Worm (Caenorhabditis elegans) whole organism, young adult: ENCODE results near the gene srlf-24.

ENCODE experiments used
- B0019.2 ChIP-seq: fragments of 200-800 bp; sonication (Bioruptor generic); conservative IDR thresholded peaks from 2 replicates; pipeline ENCODE4 v1.3.6; 2022; ENCODE audit warnings: missing genetic modification reagents, missing genetic modification characterization, missing compliant biosample characterization
- B0336.3 ChIP-seq: fragments of 200-800 bp; sonication (Bioruptor generic); IDR thresholded peaks from 2 replicates; pipeline ENCODE4 v1.3.6; 2022; ENCODE audit warnings: missing genetic modification characterization, missing compliant biosample characterization
- F37B4.10 ChIP-seq: fragments of 200-800 bp; sonication (Bioruptor generic); IDR thresholded peaks from 2 replicates; pipeline ENCODE4 v1.3.6; 2022; ENCODE audit warnings: missing genetic modification characterization, missing compliant biosample characterization
- F55B11.4 ChIP-seq: sonication (generic microtip); optimal IDR thresholded peaks from 2 replicates; lab custom pipeline; 2016; ENCODE audit warnings: missing compliant biosample characterization, missing genetic modification characterization, borderline replicate concordance; ENCODE audit not compliant: insufficient read depth
- F57A8.1 ChIP-seq: fragments of 200-800 bp; sonication (Bioruptor generic); optimal IDR thresholded peaks from 2 replicates; lab custom pipeline; 2018; ENCODE audit warnings: mild to moderate bottlenecking, missing genetic modification characterization, moderate library complexity, missing compliant biosample characterization
- K12H6.12 ChIP-seq: fragments of 200-800 bp; sonication (Bioruptor generic); optimal IDR thresholded peaks from 2 replicates; lab custom pipeline; 2018; ENCODE audit warnings: mild to moderate bottlenecking, missing genetic modification characterization, missing compliant biosample characterization
- Y53F4B.3 ChIP-seq: fragments of 200-800 bp; sonication (Bioruptor generic); IDR thresholded peaks from 2 replicates; pipeline ENCODE4 v1.3.6; 2022; ENCODE audit warnings: missing genetic modification reagents, missing genetic modification characterization, missing compliant biosample characterization
- Y67H2A.10 ChIP-seq: fragments of 200-800 bp; sonication (Bioruptor generic); conservative IDR thresholded peaks from 2 replicates; pipeline ENCODE4 v1.3.6; 2022; ENCODE audit warnings: missing genetic modification reagents, missing genetic modification characterization, missing compliant biosample characterization
- Y95B8A.8 ChIP-seq: fragments of 200-800 bp; sonication (Bioruptor generic); IDR thresholded peaks from 2 replicates; pipeline ENCODE4 v1.3.6; 2022; ENCODE audit warnings: missing genetic modification reagents, missing genetic modification characterization, missing compliant biosample characterization
- ama-1 ChIP-seq, 3 experiments: fragments of 150-350 bp in 1 of 3; sonication (generic microtip) in 2 of 3; optimal IDR thresholded peaks; 2 replicates each; lab custom pipeline; 2014 to 2018; ENCODE audit warnings: missing biosample characterization in 2 of 3, missing genetic modification characterization in 2 of 3, missing genetic modification reagents in 2 of 3
- aptf-3 ChIP-seq: fragments of 200-800 bp; sonication (Bioruptor generic); IDR thresholded peaks from 2 replicates; pipeline ENCODE4 v1.3.6; 2022; ENCODE audit warnings: missing genetic modification characterization, missing compliant biosample characterization
- attf-3 ChIP-seq: fragments of 200-800 bp; sonication (Bioruptor generic); conservative IDR thresholded peaks from 2 replicates; pipeline ENCODE4 v1.3.6; 2022; ENCODE audit warnings: missing genetic modification reagents, missing genetic modification characterization, missing compliant biosample characterization
- attf-5 ChIP-seq: fragments of 200-800 bp; sonication (Bioruptor generic); optimal IDR thresholded peaks from 2 replicates; lab custom pipeline; 2018; ENCODE audit warnings: mild to moderate bottlenecking, missing genetic modification characterization, missing compliant biosample characterization
- attf-6 ChIP-seq: fragments of 200-800 bp; sonication (Bioruptor generic); IDR thresholded peaks from 2 replicates; pipeline ENCODE4 v1.3.6; 2022; ENCODE audit warnings: missing genetic modification reagents, missing genetic modification characterization, missing compliant biosample characterization
- cebp-1 ChIP-seq, 2 experiments: fragments of 200-800 bp in 1 of 2; sonication (Bioruptor generic) in 1 of 2; sonication (generic microtip) in 1 of 2; IDR thresholded peaks in 1 of 2; optimal IDR thresholded peaks in 1 of 2; 2 replicates each; pipeline versions ENCODE4 v1.3.6 to Lab custom; 2017 to 2022; ENCODE audit warnings: missing compliant biosample characterization in 2 of 2, missing genetic modification characterization in 2 of 2, mild to moderate bottlenecking in 1 of 2, missing genetic modification reagents in 1 of 2, moderate library complexity in 1 of 2
- ceh-100 ChIP-seq: fragments of 200-800 bp; sonication (Bioruptor generic); IDR thresholded peaks from 2 replicates; pipeline ENCODE4 v1.3.6; 2022; ENCODE audit warnings: missing genetic modification reagents, missing genetic modification characterization, missing compliant biosample characterization
- ceh-58 ChIP-seq: fragments of 200-800 bp; sonication (Bioruptor generic); IDR thresholded peaks from 2 replicates; pipeline ENCODE4 v1.3.6; 2022; ENCODE audit warnings: missing genetic modification characterization, missing compliant biosample characterization
- ceh-79 ChIP-seq: sonication (generic microtip); optimal IDR thresholded peaks from 2 replicates; lab custom pipeline; 2017; ENCODE audit warnings: mild to moderate bottlenecking, missing genetic modification characterization, missing compliant biosample characterization
- chd-7 ChIP-seq: sonication (generic microtip); optimal IDR thresholded peaks from 2 replicates; lab custom pipeline; 2016; ENCODE audit warnings: mild to moderate bottlenecking, missing genetic modification characterization, moderate library complexity, missing compliant biosample characterization
- dox-1 ChIP-seq: fragments of 200-800 bp; sonication (Bioruptor generic); IDR thresholded peaks from 2 replicates; pipeline ENCODE4 v1.3.6; 2022; ENCODE audit warnings: missing genetic modification reagents, missing genetic modification characterization, missing compliant biosample characterization
- egl-18 ChIP-seq: fragments of 200-800 bp; sonication (Bioruptor generic); IDR thresholded peaks from 2 replicates; pipeline ENCODE4 v1.3.6; 2022; ENCODE audit warnings: missing genetic modification reagents, missing genetic modification characterization, missing compliant biosample characterization
- fkh-3 ChIP-seq: sonication (generic microtip); optimal IDR thresholded peaks from 2 replicates; lab custom pipeline; 2016; ENCODE audit warnings: mild to moderate bottlenecking, missing genetic modification characterization, missing compliant biosample characterization
- gei-17 ChIP-seq: fragments of 200-800 bp; sonication (Bioruptor generic); optimal IDR thresholded peaks from 2 replicates; lab custom pipeline; 2018; ENCODE audit warnings: mild to moderate bottlenecking, missing genetic modification characterization, missing compliant biosample characterization
- him-1 ChIP-seq: sonication (generic microtip); optimal IDR thresholded peaks from 2 replicates; lab custom pipeline; 2016; ENCODE audit warnings: missing genotype, missing genetic modification reagents, missing genetic modification characterization, missing compliant biosample characterization
- hlh-26 ChIP-seq: fragments of 200-800 bp; sonication (Bioruptor generic); conservative IDR thresholded peaks from 2 replicates; pipeline ENCODE4 v1.3.6; 2022; ENCODE audit warnings: missing genetic modification reagents, missing genetic modification characterization, missing compliant biosample characterization
- hmg-1.2 ChIP-seq: fragments of 200-800 bp; sonication (Bioruptor generic); IDR thresholded peaks from 2 replicates; pipeline ENCODE4 v1.3.6; 2022; ENCODE audit warnings: missing genetic modification reagents, missing genetic modification characterization, missing compliant biosample characterization
- hsf-1 ChIP-seq: fragments of 200-800 bp; sonication (Bioruptor generic); IDR thresholded peaks from 2 replicates; pipeline ENCODE4 v1.3.6; 2022; ENCODE audit warnings: missing genetic modification reagents, missing genetic modification characterization, missing compliant biosample characterization
- let-607 ChIP-seq, 2 experiments: fragments of 200-800 bp in 1 of 2; sonication (Bioruptor generic) in 1 of 2; sonication (generic microtip) in 1 of 2; optimal IDR thresholded peaks; 2 replicates each; lab custom pipeline; 2016 to 2018; ENCODE audit warnings: mild to moderate bottlenecking in 2 of 2, missing compliant biosample characterization in 2 of 2, missing genetic modification characterization in 2 of 2, moderate library complexity in 2 of 2, missing genotype in 1 of 2
- lin-35 ChIP-seq, 3 experiments: fragments of 150-350 bp in 2 of 3; sonication (generic microtip) in 1 of 3; optimal IDR thresholded peaks; 2 replicates each; lab custom pipeline; 2014 to 2018; ENCODE audit warnings: missing biosample characterization in 3 of 3, missing genetic modification characterization in 3 of 3, missing genetic modification reagents in 3 of 3
- madf-3 ChIP-seq: fragments of 200-800 bp; sonication (Bioruptor generic); IDR thresholded peaks from 2 replicates; pipeline ENCODE4 v1.3.6; 2022; ENCODE audit warnings: missing genetic modification reagents, missing genetic modification characterization, missing compliant biosample characterization
- madf-6 ChIP-seq: fragments of 200-800 bp; sonication (Bioruptor generic); IDR thresholded peaks from 2 replicates; pipeline ENCODE4 v1.3.6; 2022; ENCODE audit warnings: missing genetic modification reagents, missing genetic modification characterization, missing compliant biosample characterization
- nfya-1 ChIP-seq: sonication (generic microtip); optimal IDR thresholded peaks from 2 replicates; lab custom pipeline; 2017; ENCODE audit warnings: antibody characterized with exemption, missing compliant biosample characterization, missing genetic modification characterization, borderline replicate concordance; ENCODE audit not compliant: insufficient read depth
- nhr-179 ChIP-seq: sonication (generic microtip); optimal IDR thresholded peaks from 2 replicates; lab custom pipeline; 2016; ENCODE audit warnings: mild to moderate bottlenecking, missing genetic modification characterization, missing compliant biosample characterization
- nhr-80 ChIP-seq: sonication (generic microtip); optimal IDR thresholded peaks from 2 replicates; lab custom pipeline; 2016; ENCODE audit warnings: missing genetic modification characterization, missing compliant biosample characterization
- rcor-1 ChIP-seq: fragments of 200-800 bp; sonication (Bioruptor generic); IDR thresholded peaks from 2 replicates; pipeline ENCODE4 v1.3.6; 2022; ENCODE audit warnings: missing genetic modification reagents, missing genetic modification characterization, missing compliant biosample characterization
- rec-8 ChIP-seq, 2 experiments: sonication (generic microtip); optimal IDR thresholded peaks; 2 replicates each; lab custom pipeline; 2016; ENCODE audit warnings: mild to moderate bottlenecking in 2 of 2, missing genetic modification characterization in 2 of 2, missing genetic modification reagents in 2 of 2, missing genotype in 2 of 2, missing biosample characterization in 1 of 2, missing compliant biosample characterization in 1 of 2, moderate library complexity in 1 of 2
- sea-2 ChIP-seq: fragments of 200-800 bp; sonication (Bioruptor generic); IDR thresholded peaks from 2 replicates; pipeline ENCODE4 v1.3.6; 2022; ENCODE audit warnings: missing genetic modification characterization, missing compliant biosample characterization
- snpc-3.4 ChIP-seq: sonication (generic microtip); optimal IDR thresholded peaks from 2 replicates; lab custom pipeline; 2017; ENCODE audit warnings: missing genetic modification characterization, mild to moderate bottlenecking, missing compliant biosample characterization, antibody characterized with exemption, moderate library complexity, missing genotype, missing genetic modification reagents
- xnd-1 ChIP-seq: sonication (generic microtip); optimal IDR thresholded peaks from 2 replicates; lab custom pipeline; 2016; ENCODE audit warnings: missing genotype, missing genetic modification reagents, missing genetic modification characterization, missing compliant biosample characterization
- ztf-28 ChIP-seq: fragments of 200-800 bp; sonication (Bioruptor generic); IDR thresholded peaks from 2 replicates; pipeline ENCODE4 v1.3.6; 2022; ENCODE audit warnings: missing genetic modification reagents, missing genetic modification characterization, missing compliant biosample characterization
- ztf-3 ChIP-seq: fragments of 200-800 bp; sonication (Bioruptor generic); optimal IDR thresholded peaks from 2 replicates; lab custom pipeline; 2018; ENCODE audit warnings: mild to moderate bottlenecking, missing genetic modification characterization, missing compliant biosample characterization

The srlf-24 gene

DNA sequence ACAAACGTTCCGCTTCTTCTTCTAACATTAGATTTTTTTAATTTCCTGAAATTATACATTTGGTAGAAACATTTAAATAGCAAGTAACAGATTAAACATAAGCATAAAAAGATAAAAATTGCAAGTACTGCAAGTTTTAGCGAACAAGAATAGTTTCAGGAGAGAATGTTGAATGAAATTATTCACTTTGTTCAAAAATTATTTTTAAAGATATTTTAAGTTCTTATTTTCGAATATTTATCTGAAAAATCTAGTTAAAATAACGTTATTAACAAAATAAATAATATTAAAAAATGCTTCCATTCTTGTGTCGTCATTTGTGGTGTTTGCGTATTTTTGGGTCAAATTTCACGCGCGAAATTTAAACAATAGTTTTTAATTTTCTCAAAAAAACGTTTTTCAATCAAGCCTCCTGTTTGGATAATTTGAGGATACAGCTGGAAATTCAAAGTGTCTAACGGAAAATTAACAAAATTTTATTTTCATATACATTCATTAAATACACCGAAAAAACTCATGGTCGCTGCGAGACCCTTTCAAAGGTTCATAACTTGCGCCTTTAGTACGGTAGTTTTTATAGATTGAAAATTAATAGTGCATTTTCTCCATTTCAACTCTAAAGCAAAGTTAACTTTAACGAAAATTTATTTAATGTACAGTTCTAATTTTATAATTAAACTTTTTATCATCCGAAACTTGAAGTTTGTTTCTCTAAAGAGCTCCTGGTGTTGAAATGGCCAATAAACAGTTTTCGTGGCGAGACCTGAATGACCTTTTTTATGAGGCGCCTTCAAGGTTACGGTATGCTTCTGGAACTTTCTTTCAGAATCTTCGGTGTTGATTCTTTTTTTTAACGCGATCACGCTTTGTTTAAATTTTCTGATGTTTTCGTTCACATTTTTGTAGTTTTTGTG lies 36.9 kb upstream of the srlf-24 start, which contains the start of gene skih-2 (continued):
- TF ChIP-seq ceh-79 (no peak), hsf-1 (peak; percentile 98), ceh-58 (GFP tag; lab: Robert Waterston, UW) (no peak), Y67H2A.10 (GFP tag; lab: Robert Waterston, UW) (no peak), aptf-3 (GFP tag; lab: Robert Waterston, UW) (no peak), K12H6.12 (tag; lab: Kevin White, UChicago) (no peak), attf-6 (GFP tag; lab: Robert Waterston, UW) (no peak), dox-1 (no peak), lin-35 (GFP tag; optimal IDR thresholded peaks at IDR 0.05; lab: Kevin White, UChicago) (peak in 1 of 3 experiments; percentile 81), nfya-1 (tag; lab: Kevin White, UChicago) (no peak), madf-6 (peak; percentile 95), F37B4.10 (GFP tag; lab: Robert Waterston, UW) (no peak), cebp-1 (GFP tag; IDR thresholded peaks at IDR 0.05; lab: Robert Waterston, UW) (no peak), cebp-1 (tag; optimal IDR thresholded peaks at IDR 0.05; lab: Kevin White, UChicago) (no peak), ztf-28 (no peak), ceh-100 (peak; percentile 44), attf-5 (GFP tag; lab: Kevin White, UChicago) (no peak), sea-2 (GFP tag; lab: Robert Waterston, UW) (no peak)

ce11 chrIV:11131268-11131667 lies 25.6 kb upstream of the srlf-24 start, which contains the start of gene ard-1:
Gene ard-1 (plus strand): TSS chrIV:11131279.
- TF ChIP-seq rcor-1, result no peak
- TF ChIP-seq F55B11.4 (tag; lab: Kevin White, UChicago), result no peak
- peak; percentile 10 for TF ChIP-seq xnd-1 (tag; lab: Kevin White, UChicago)
- TF ChIP-seq egl-18, result no peak
- TF ChIP-seq him-1 (tag; lab: Kevin White, UChicago), result no peak
- 0 out of 2 replicates have a peak, but pooled peaks have one; percentile 39 for TF ChIP-seq B0336.3 (GFP tag; lab: Robert Waterston, UW)
- TF ChIP-seq rec-8 (tag; optimal IDR thresholded peaks at IDR 0.05; lab: Kevin White, UChicago), result no peak
- TF ChIP-seq chd-7 (tag; lab: Kevin White, UChicago), result no peak
- no peak for TF ChIP-seq Y67H2A.10 (GFP tag; lab: Robert Waterston, UW)
- 0 out of 2 replicates have a peak, but pooled peaks have one; percentile 15 for TF ChIP-seq hsf-1
- 0 out of 2 replicates have a peak, but pooled peaks have one; percentile 32 for TF ChIP-seq madf-3 (GFP tag; lab: Robert Waterston, UW)
- no peak for TF ChIP-seq B0019.2 (GFP tag; lab: Robert Waterston, UW)
- no peak for TF ChIP-seq ztf-3
- no peak for TF ChIP-seq fkh-3 (tag; lab: Kevin White, UChicago)
- TF ChIP-seq, all 124 proteins: peak for 4

DNA sequence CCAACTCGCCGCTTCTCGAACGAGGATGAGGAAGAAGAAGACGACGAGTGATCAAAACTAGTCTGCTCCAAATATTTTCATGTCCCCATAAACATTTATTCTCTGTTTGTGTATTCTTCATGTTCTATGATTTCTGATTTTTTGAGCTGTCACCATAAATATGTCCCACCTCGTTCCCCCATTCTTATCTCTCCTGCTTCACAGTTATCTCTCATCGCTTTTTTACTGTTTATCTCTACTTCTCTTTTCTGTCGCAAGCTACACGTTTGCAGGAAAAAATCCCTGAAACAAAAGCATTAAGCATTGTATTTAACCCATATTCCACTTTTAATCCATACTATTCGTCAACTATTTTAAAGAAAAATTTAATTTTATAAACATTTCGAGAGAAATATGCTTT lies 25.1 kb upstream of the srlf-24 start:
- TF ChIP-seq Y95B8A.8 (GFP tag; lab: Robert Waterston, UW), result no peak
- TF ChIP-seq Y53F4B.3 (GFP tag; lab: Robert Waterston, UW), result no peak
- no peak for TF ChIP-seq sea-2 (GFP tag; lab: Robert Waterston, UW)
- no peak for TF ChIP-seq F57A8.1
- TF ChIP-seq let-607 (tag; optimal IDR thresholded peaks at IDR 0.05; lab: Kevin White, UChicago), result peak in 1 of 2 experiments; percentile 8
- TF ChIP-seq hmg-1.2 (GFP tag; lab: Robert Waterston, UW), result peak; percentile 29; the same call in 1 of the 2 replicates
- no peak for TF ChIP-seq gei-17 (GFP tag; lab: Kevin White, UChicago)
- no peak for TF ChIP-seq snpc-3.4 (tag; lab: Kevin White, UChicago)
- TF ChIP-seq attf-3 (GFP tag; lab: Robert Waterston, UW), result no peak
- no peak for TF ChIP-seq ama-1 (optimal IDR thresholded peaks at IDR 0.05; lab: Kevin White, UChicago)
- peak in 1 of 2 experiments; percentile 44 for TF ChIP-seq ama-1 (GFP tag; optimal IDR thresholded peaks at IDR 0.05; lab: Kevin White, UChicago)
- peak; percentile 45 for TF ChIP-seq nhr-80
- no peak for TF ChIP-seq nhr-179
- TF ChIP-seq him-1 (tag; lab: Kevin White, UChicago), result no peak
- TF ChIP-seq hlh-26, result no peak
